Worm (Caenorhabditis elegans) whole organism, young adult: ENCODE data around the gene gst-5.

Experiments
- F52B5.7 ChIP-seq: sonication (generic microtip); optimal IDR thresholded peaks from 2 replicates; lab custom pipeline; 2016; ENCODE audit warnings: mild to moderate bottlenecking, missing genetic modification characterization, missing compliant biosample characterization
- F55B11.4 ChIP-seq: sonication (generic microtip); optimal IDR thresholded peaks from 2 replicates; lab custom pipeline; 2016; ENCODE audit warnings: missing compliant biosample characterization, missing genetic modification characterization, borderline replicate concordance; ENCODE audit not compliant: insufficient read depth
- F57C9.4 ChIP-seq: sonication (generic microtip); optimal IDR thresholded peaks from 2 replicates; lab custom pipeline; 2017; ENCODE audit warnings: mild to moderate bottlenecking, missing genetic modification characterization, missing compliant biosample characterization
- K11D2.4 ChIP-seq: fragments of 200-800 bp; sonication (Bioruptor generic); IDR thresholded peaks from 2 replicates; pipeline ENCODE4 v1.3.6; 2022; ENCODE audit warnings: missing genetic modification reagents, missing genetic modification characterization, missing compliant biosample characterization
- K12H6.12 ChIP-seq: fragments of 200-800 bp; sonication (Bioruptor generic); optimal IDR thresholded peaks from 2 replicates; lab custom pipeline; 2018; ENCODE audit warnings: mild to moderate bottlenecking, missing genetic modification characterization, missing compliant biosample characterization
- Y67H2A.10 ChIP-seq: fragments of 200-800 bp; sonication (Bioruptor generic); conservative IDR thresholded peaks from 2 replicates; pipeline ENCODE4 v1.3.6; 2022; ENCODE audit warnings: missing genetic modification reagents, missing genetic modification characterization, missing compliant biosample characterization
- ZK185.1 ChIP-seq: sonication (generic microtip); optimal IDR thresholded peaks from 2 replicates; lab custom pipeline; 2016; ENCODE audit warnings: mild to moderate bottlenecking, missing genetic modification characterization, missing compliant biosample characterization; ENCODE audit not compliant: poor library complexity, severe bottlenecking
- ama-1 ChIP-seq, 3 experiments: fragments of 150-350 bp in 1 of 3; sonication (generic microtip) in 2 of 3; optimal IDR thresholded peaks; 2 replicates each; lab custom pipeline; 2014 to 2018; ENCODE audit warnings: missing biosample characterization in 2 of 3, missing genetic modification characterization in 2 of 3, missing genetic modification reagents in 2 of 3
- aptf-2 ChIP-seq: fragments of 200-800 bp; sonication (Bioruptor generic); conservative IDR thresholded peaks from 2 replicates; pipeline ENCODE4 v1.3.6; 2022; ENCODE audit warnings: missing genetic modification reagents, missing genetic modification characterization, missing compliant biosample characterization
- bed-1 ChIP-seq: fragments of 200-800 bp; sonication (Bioruptor generic); IDR thresholded peaks from 2 replicates; pipeline ENCODE4 v1.3.6; 2022; ENCODE audit warnings: missing genetic modification reagents, missing genetic modification characterization, missing compliant biosample characterization
- ceh-100 ChIP-seq: fragments of 200-800 bp; sonication (Bioruptor generic); IDR thresholded peaks from 2 replicates; pipeline ENCODE4 v1.3.6; 2022; ENCODE audit warnings: missing genetic modification reagents, missing genetic modification characterization, missing compliant biosample characterization
- chd-7 ChIP-seq: sonication (generic microtip); optimal IDR thresholded peaks from 2 replicates; lab custom pipeline; 2016; ENCODE audit warnings: mild to moderate bottlenecking, missing genetic modification characterization, moderate library complexity, missing compliant biosample characterization
- dpl-1 ChIP-seq: fragments of 150-350 bp; optimal IDR thresholded peaks from 2 replicates; lab custom pipeline; 2014; ENCODE audit warnings: missing biosample characterization, missing genetic modification reagents, missing genetic modification characterization
- egl-18 ChIP-seq: fragments of 200-800 bp; sonication (Bioruptor generic); IDR thresholded peaks from 2 replicates; pipeline ENCODE4 v1.3.6; 2022; ENCODE audit warnings: missing genetic modification reagents, missing genetic modification characterization, missing compliant biosample characterization
- egl-44 ChIP-seq: fragments of 200-800 bp; sonication (Bioruptor generic); IDR thresholded peaks from 2 replicates; pipeline ENCODE4 v1.3.6; 2022; ENCODE audit warnings: missing genetic modification reagents, missing genetic modification characterization, missing compliant biosample characterization
- gei-17 ChIP-seq: fragments of 200-800 bp; sonication (Bioruptor generic); optimal IDR thresholded peaks from 2 replicates; lab custom pipeline; 2018; ENCODE audit warnings: mild to moderate bottlenecking, missing genetic modification characterization, missing compliant biosample characterization
- him-1 ChIP-seq: sonication (generic microtip); optimal IDR thresholded peaks from 2 replicates; lab custom pipeline; 2016; ENCODE audit warnings: missing genotype, missing genetic modification reagents, missing genetic modification characterization, missing compliant biosample characterization
- hlh-26 ChIP-seq: fragments of 200-800 bp; sonication (Bioruptor generic); conservative IDR thresholded peaks from 2 replicates; pipeline ENCODE4 v1.3.6; 2022; ENCODE audit warnings: missing genetic modification reagents, missing genetic modification characterization, missing compliant biosample characterization
- hmg-20 ChIP-seq: fragments of 200-800 bp; sonication (Bioruptor generic); IDR thresholded peaks from 2 replicates; pipeline ENCODE4 v1.3.6; 2022; ENCODE audit warnings: missing genetic modification reagents, missing genetic modification characterization, missing compliant biosample characterization
- let-526 ChIP-seq: fragments of 200-800 bp; sonication (Bioruptor generic); IDR thresholded peaks from 2 replicates; pipeline ENCODE4 v1.3.6; 2022; ENCODE audit warnings: missing genetic modification reagents, missing genetic modification characterization, missing compliant biosample characterization
- lsl-1 ChIP-seq: fragments of 200-800 bp; sonication (Bioruptor generic); optimal IDR thresholded peaks from 2 replicates; lab custom pipeline; 2018; ENCODE audit warnings: mild to moderate bottlenecking, missing genetic modification characterization, moderate library complexity, missing compliant biosample characterization
- madf-10 ChIP-seq: sonication (generic microtip); optimal IDR thresholded peaks from 2 replicates; lab custom pipeline; 2016; ENCODE audit warnings: mild to moderate bottlenecking, missing genetic modification characterization, missing compliant biosample characterization
- mel-28 ChIP-seq: sonication (generic microtip); optimal IDR thresholded peaks from 2 replicates; lab custom pipeline; 2016; ENCODE audit warnings: borderline replicate concordance, mild to moderate bottlenecking, missing genetic modification characterization, missing compliant biosample characterization
- nfya-1 ChIP-seq: sonication (generic microtip); optimal IDR thresholded peaks from 2 replicates; lab custom pipeline; 2017; ENCODE audit warnings: antibody characterized with exemption, missing compliant biosample characterization, missing genetic modification characterization, borderline replicate concordance; ENCODE audit not compliant: insufficient read depth
- nfya-2 ChIP-seq: fragments of 200-800 bp; sonication (Bioruptor generic); IDR thresholded peaks from 2 replicates; pipeline ENCODE4 v1.3.6; 2022; ENCODE audit warnings: missing genetic modification reagents, missing genetic modification characterization, missing compliant biosample characterization
- nhr-27 ChIP-seq: fragments of 200-800 bp; sonication (Bioruptor generic); optimal IDR thresholded peaks from 2 replicates; lab custom pipeline; 2018; ENCODE audit warnings: mild to moderate bottlenecking, missing genetic modification characterization, moderate library complexity, missing compliant biosample characterization
- nhr-90 ChIP-seq: sonication (generic microtip); optimal IDR thresholded peaks from 2 replicates; lab custom pipeline; 2016; ENCODE audit warnings: missing genotype, mild to moderate bottlenecking, missing genetic modification characterization, missing compliant biosample characterization
- rec-8 ChIP-seq, 2 experiments: sonication (generic microtip); optimal IDR thresholded peaks; 2 replicates each; lab custom pipeline; 2016; ENCODE audit warnings: mild to moderate bottlenecking in 2 of 2, missing genetic modification characterization in 2 of 2, missing genetic modification reagents in 2 of 2, missing genotype in 2 of 2, missing biosample characterization in 1 of 2, missing compliant biosample characterization in 1 of 2, moderate library complexity in 1 of 2
- repo-1 ChIP-seq: sonication (generic microtip); optimal IDR thresholded peaks from 2 replicates; lab custom pipeline; 2017; ENCODE audit warnings: mild to moderate bottlenecking, missing genetic modification characterization, missing compliant biosample characterization
- sdz-38 ChIP-seq: sonication (generic microtip); optimal IDR thresholded peaks from 2 replicates; lab custom pipeline; 2016; ENCODE audit warnings: missing genotype, missing genetic modification characterization, missing compliant biosample characterization
- snpc-1.3 ChIP-seq: sonication (generic microtip); optimal IDR thresholded peaks from 2 replicates; lab custom pipeline; 2017; ENCODE audit warnings: missing genetic modification characterization, mild to moderate bottlenecking, missing compliant biosample characterization, antibody characterized with exemption, moderate library complexity, missing genotype, missing genetic modification reagents; ENCODE audit not compliant: insufficient read depth
- tbp1 ChIP-seq: fragments of 200-800 bp; sonication (Bioruptor generic); optimal IDR thresholded peaks from 2 replicates; lab custom pipeline; 2018; ENCODE audit warnings: mild to moderate bottlenecking, missing genetic modification characterization, missing compliant biosample characterization
- tbx-9 ChIP-seq: sonication (generic microtip); optimal IDR thresholded peaks from 2 replicates; lab custom pipeline; 2016; ENCODE audit warnings: borderline replicate concordance, missing genetic modification characterization, inconsistent platforms, missing compliant biosample characterization
- tlf-1 ChIP-seq: fragments of 200-800 bp; sonication (Bioruptor generic); optimal IDR thresholded peaks from 2 replicates; lab custom pipeline; 2018; ENCODE audit warnings: mild to moderate bottlenecking, missing genetic modification characterization, missing compliant biosample characterization
- unc-130 ChIP-seq: sonication (generic microtip); optimal IDR thresholded peaks from 2 replicates; lab custom pipeline; 2016; ENCODE audit warnings: missing genetic modification reagents, missing genetic modification characterization, missing compliant biosample characterization
- zfh-2 ChIP-seq: fragments of 200-800 bp; sonication (Bioruptor generic); conservative IDR thresholded peaks from 2 replicates; pipeline ENCODE4 v1.3.6; 2022; ENCODE audit warnings: missing genetic modification reagents, missing genetic modification characterization, missing compliant biosample characterization
- zim-3 ChIP-seq: sonication (generic microtip); optimal IDR thresholded peaks from 2 replicates; lab custom pipeline; 2017; ENCODE audit warnings: mild to moderate bottlenecking, missing genetic modification characterization, moderate library complexity, missing compliant biosample characterization
- ztf-25 ChIP-seq: fragments of 200-800 bp; sonication (Bioruptor generic); IDR thresholded peaks from 2 replicates; pipeline ENCODE4 v1.3.6; 2022; ENCODE audit warnings: missing genetic modification reagents, missing genetic modification characterization, missing compliant biosample characterization

The gst-5 gene

ce11 chrII:10982017-10982416 is 31.9 kb downstream of the gst-5 start:
- no peak for TF ChIP-seq bed-1 (GFP tag; lab: Robert Waterston, UW)
- no peak for TF ChIP-seq ZK185.1 (tag; lab: Kevin White, UChicago)
- TF ChIP-seq chd-7 (tag; lab: Kevin White, UChicago) = no peak
- no peak for TF ChIP-seq him-1 (tag; lab: Kevin White, UChicago)
- TF ChIP-seq F57C9.4 (tag; lab: Kevin White, UChicago) = no peak

ce11 chrII:10986461-10987090 is 36.4 kb downstream of the gst-5 start:
- no peak for TF ChIP-seq ceh-100 (GFP tag; lab: Robert Waterston, UW)
- 0 out of 2 replicates have a peak, but pooled peaks have one; percentile 49 for TF ChIP-seq zfh-2

- TF ChIP-seq lsl-1 (GFP tag; lab: Kevin White, UChicago) (no peak), let-526 (GFP tag; lab: Robert Waterston, UW) (no peak)
These were observed 38.4 kb downstream of the gst-5 start for ce11 chrII:10988575-10988974.

DNA sequence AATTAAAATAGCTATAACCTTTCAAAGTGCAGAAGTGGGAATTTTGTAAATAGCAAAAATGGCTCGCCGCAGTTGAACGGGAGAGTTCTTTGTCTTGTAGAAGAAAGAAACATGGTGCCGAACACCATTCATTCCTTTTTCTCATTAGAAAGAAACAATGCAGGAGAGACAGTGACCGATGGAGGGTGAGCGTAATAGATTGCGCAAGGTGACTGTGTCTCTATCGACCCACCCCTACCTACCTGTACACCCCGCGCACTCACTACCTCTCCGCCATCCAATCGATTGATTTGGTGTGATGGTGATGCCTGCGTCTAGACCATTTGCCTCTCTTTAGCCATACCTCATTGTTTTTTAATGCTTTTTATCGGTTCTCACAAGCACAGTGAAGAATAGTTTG is 39.0 kb downstream of the gst-5 start:
- TF ChIP-seq tbp1 (GFP tag; lab: Kevin White, UChicago) = no peak
- no peak for TF ChIP-seq egl-44 (GFP tag; lab: Robert Waterston, UW)

DNA sequence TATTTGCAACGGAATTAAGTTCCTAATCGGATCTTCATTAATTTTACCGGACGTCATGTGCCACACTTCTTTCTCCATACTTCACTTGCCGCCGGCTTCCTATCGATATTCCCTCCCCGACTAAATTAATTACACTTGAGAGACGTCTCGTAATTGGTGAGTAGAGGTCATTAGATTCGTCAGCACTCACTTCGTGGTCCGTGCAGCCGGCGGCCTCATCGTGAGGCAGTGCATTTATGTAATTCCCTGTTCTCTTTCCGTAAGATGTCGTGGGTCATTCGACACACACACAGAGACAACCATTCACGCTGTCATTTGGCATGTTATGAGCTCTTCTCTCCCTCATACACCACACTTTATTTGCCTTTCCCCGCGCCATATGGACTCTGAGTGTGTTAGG is 40.4 kb downstream of the gst-5 start:
- TF ChIP-seq aptf-2 (no peak), egl-18 (GFP tag; lab: Robert Waterston, UW) (no peak), dpl-1 (no peak), rec-8 (tag; optimal IDR thresholded peaks at IDR 0.05; lab: Kevin White, UChicago) (no peak), Y67H2A.10 (no peak), F55B11.4 (tag; lab: Kevin White, UChicago) (no peak), hlh-26 (GFP tag; lab: Robert Waterston, UW) (no peak), unc-130 (GFP tag; lab: Kevin White, UChicago) (no peak), nhr-27 (tag; lab: Kevin White, UChicago) (no peak), sdz-38 (tag; lab: Kevin White, UChicago) (no peak), tlf-1 (no peak), nfya-2 (GFP tag; lab: Robert Waterston, UW) (no peak), tbp1 (GFP tag; lab: Kevin White, UChicago) (no peak), repo-1 (tag; lab: Kevin White, UChicago) (no peak), nfya-1 (tag; lab: Kevin White, UChicago) (no peak), mel-28 (tag; lab: Kevin White, UChicago) (no peak), nhr-90 (no peak), K12H6.12 (tag; lab: Kevin White, UChicago) (no peak)

ce11 chrII:10993607-10994229 is 43.6 kb downstream of the gst-5 start:
- TF ChIP-seq ztf-25 (GFP tag; lab: Robert Waterston, UW) (no peak), madf-10 (tag; lab: Kevin White, UChicago) (no peak), zim-3 (tag; lab: Kevin White, UChicago) (no peak), ama-1 (optimal IDR thresholded peaks at IDR 0.05; lab: Kevin White, UChicago) (no peak), ama-1 (GFP tag; optimal IDR thresholded peaks at IDR 0.05; lab: Kevin White, UChicago) (no peak), tbx-9 (tag; lab: Kevin White, UChicago) (no peak), snpc-1.3 (tag; lab: Kevin White, UChicago) (no peak), hmg-20 (no peak), ceh-100 (GFP tag; lab: Robert Waterston, UW) (no peak), ZK185.1 (tag; lab: Kevin White, UChicago) (no peak), K11D2.4 (no peak), let-526 (GFP tag; lab: Robert Waterston, UW) (no peak), gei-17 (no peak), F52B5.7 (tag; lab: Kevin White, UChicago) (no peak), tbp1 (GFP tag; lab: Kevin White, UChicago) (no peak)
